Worm (Caenorhabditis elegans) whole organism, early embryonic: ENCODE data around the gene T04A8.18.

Source experiments
- B0310.2 ChIP-seq: sonication (generic microtip); optimal IDR thresholded peaks from 2 replicates; lab custom pipeline; 2016; ENCODE audit warnings: mild to moderate bottlenecking, missing genetic modification characterization, missing compliant biosample characterization
- F13C5.2 ChIP-seq: sonication (generic microtip); optimal IDR thresholded peaks from 2 replicates; lab custom pipeline; 2017; ENCODE audit warnings: mild to moderate bottlenecking, missing genetic modification characterization, inconsistent platforms, missing compliant biosample characterization
- aly-1 ChIP-seq: sonication (generic microtip); optimal IDR thresholded peaks from 2 replicates; lab custom pipeline; 2016; ENCODE audit warnings: missing genetic modification characterization, missing compliant biosample characterization
- ama-1 ChIP-seq: fragments of 150-350 bp; optimal IDR thresholded peaks from 2 replicates; lab custom pipeline; 2014
- ceh-13 ChIP-seq: fragments of 200-800 bp; sonication (Bioruptor generic); optimal IDR thresholded peaks from 2 replicates; lab custom pipeline; 2018; ENCODE audit warnings: mild to moderate bottlenecking, missing genetic modification characterization, missing compliant biosample characterization
- ceh-36 ChIP-seq: sonication (generic microtip); optimal IDR thresholded peaks from 2 replicates; lab custom pipeline; 2016; ENCODE audit warnings: missing genetic modification characterization, inconsistent platforms, missing compliant biosample characterization
- ets-7 ChIP-seq: sonication (generic microtip); optimal IDR thresholded peaks from 2 replicates; lab custom pipeline; 2016; ENCODE audit warnings: missing genotype, missing genetic modification characterization, missing compliant biosample characterization
- flt-1 ChIP-seq: fragments of 200-800 bp; sonication (Bioruptor generic); IDR thresholded peaks from 2 replicates; pipeline ENCODE4 v1.3.6; 2022; ENCODE audit warnings: missing genetic modification characterization, missing compliant biosample characterization
- hmbx-1 ChIP-seq: sonication (generic microtip); optimal IDR thresholded peaks from 2 replicates; lab custom pipeline; 2016; ENCODE audit warnings: mild to moderate bottlenecking, missing genetic modification characterization, missing compliant biosample characterization
- hmg-4 ChIP-seq: fragments of 200-800 bp; sonication (Bioruptor generic); optimal IDR thresholded peaks from 2 replicates; lab custom pipeline; 2018; ENCODE audit warnings: mild to moderate bottlenecking, missing genetic modification characterization, missing compliant biosample characterization
- hnd-1 ChIP-seq: sonication (generic microtip); optimal IDR thresholded peaks from 2 replicates; lab custom pipeline; 2016; ENCODE audit warnings: missing genetic modification characterization, missing compliant biosample characterization
- pes-1 ChIP-seq: fragments of 200-800 bp; sonication (Bioruptor generic); IDR thresholded peaks from 2 replicates; pipeline ENCODE4 v1.3.6; 2022; ENCODE audit warnings: missing genetic modification reagents, missing genetic modification characterization, missing compliant biosample characterization
- scrt-1 ChIP-seq: fragments of 200-800 bp; sonication (Bioruptor generic); IDR thresholded peaks from 2 replicates; pipeline ENCODE4 v1.3.6; 2022; ENCODE audit warnings: missing genetic modification characterization, missing compliant biosample characterization
- sea-1 ChIP-seq: fragments of 200-800 bp; sonication (Bioruptor generic); conservative IDR thresholded peaks from 2 replicates; pipeline ENCODE4 v1.3.6; 2022; ENCODE audit warnings: missing genetic modification characterization, missing compliant biosample characterization
- tbx-11 ChIP-seq: fragments of 200-800 bp; sonication (Bioruptor generic); IDR thresholded peaks from 2 replicates; pipeline ENCODE4 v1.3.6; 2022; ENCODE audit warnings: missing genetic modification characterization, missing compliant biosample characterization
- tbx-37 ChIP-seq: fragments of 200-800 bp; sonication (Bioruptor generic); conservative IDR thresholded peaks from 2 replicates; pipeline ENCODE4 v1.3.6; 2022; ENCODE audit warnings: missing genetic modification reagents, missing genetic modification characterization, missing compliant biosample characterization
- tra-4 ChIP-seq: sonication (generic microtip); optimal IDR thresholded peaks from 2 replicates; lab custom pipeline; 2017; ENCODE audit warnings: missing genetic modification characterization, missing compliant biosample characterization

Gene T04A8.18

ce11 chrIII:4720620-4721227 is 11.7 kb downstream of the T04A8.18 start, which contains the start of gene emb-5:
Gene emb-5, minus strand, starts transcription at chrIII:4720670.
- no peak for TF ChIP-seq hmg-4

DNA sequence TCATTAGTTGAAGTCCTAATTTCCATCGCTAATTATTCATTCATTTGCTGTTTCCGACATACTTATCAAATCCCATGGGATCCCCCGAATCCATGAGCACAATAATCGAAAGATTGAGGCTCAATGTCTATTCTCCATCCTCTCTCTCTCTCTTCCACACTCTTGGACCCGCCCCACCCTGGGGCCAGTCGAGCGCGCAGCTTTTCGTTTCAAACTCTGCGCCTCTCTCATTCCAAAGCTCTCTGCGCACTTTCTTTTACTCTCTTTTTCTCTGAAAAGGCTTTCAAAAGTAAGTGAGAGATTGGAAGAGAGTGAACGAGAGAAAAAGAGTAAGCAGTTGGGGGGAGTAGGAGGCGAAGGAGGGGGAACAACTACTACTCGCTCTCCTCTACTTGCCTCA is 12.7 kb downstream of the T04A8.18 start, which contains the start of gene acy-1:
TSS of gene acy-1 (plus strand) at position 346 of the 400 bp plus-strand sequence.
- TF ChIP-seq hmg-4 (peak; percentile 56), F13C5.2 (tag; lab: Kevin White, UChicago) (peak; percentile 11), ceh-36 (tag; lab: Kevin White, UChicago) (no peak)

- TF ChIP-seq hnd-1 (tag; lab: Kevin White, UChicago) = no peak
- TF ChIP-seq hmbx-1 = no peak
Measured at ce11 chrIII:4723922-4724321, 14.9 kb downstream of the T04A8.18 start.

DNA sequence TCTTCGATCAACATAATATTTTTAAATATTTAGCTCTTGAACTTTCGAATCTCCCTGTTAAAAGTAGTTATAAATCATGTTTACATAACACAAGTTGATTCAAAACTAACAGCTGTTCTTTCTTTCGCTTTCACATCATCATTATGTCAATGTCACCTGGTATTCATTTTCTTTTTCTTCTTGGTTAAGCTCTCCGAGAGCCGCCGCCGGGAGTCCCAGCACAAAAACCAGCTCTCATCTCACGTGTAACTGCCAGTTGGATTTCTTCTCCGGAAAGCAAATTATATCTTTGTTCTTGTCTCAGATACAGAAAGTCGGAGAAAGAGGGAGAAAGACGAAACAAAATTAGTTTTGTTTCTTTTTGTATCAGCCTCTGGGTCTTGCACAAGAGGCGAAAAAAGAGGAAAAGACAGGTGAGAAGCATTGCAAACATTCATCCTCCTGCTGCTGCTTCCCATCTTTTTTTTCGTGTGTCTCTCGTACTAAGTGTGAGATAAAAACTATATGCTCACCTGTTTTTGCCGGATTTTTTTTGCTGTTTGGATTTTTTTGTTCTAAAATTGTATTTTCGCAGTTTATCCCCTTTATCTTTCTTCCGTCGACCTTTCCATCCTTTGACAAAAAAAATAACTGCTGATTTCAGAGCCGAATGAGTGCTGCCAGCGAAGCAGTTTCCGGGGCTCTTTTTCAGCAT is 22.4 kb downstream of the T04A8.18 start, which contains the start of gene F17C8.3:
TSS of gene F17C8.3 (plus strand) at position 644 of the 694 bp plus-strand sequence.
- TF ChIP-seq pes-1 (GFP tag; lab: Robert Waterston, UW) (no peak), B0310.2 (no peak), scrt-1 (no peak), hmg-4 (no peak)

- TF ChIP-seq flt-1 (GFP tag; lab: Robert Waterston, UW) (no peak), tbx-11 (GFP tag; lab: Robert Waterston, UW) (no peak), ceh-13 (no peak), F13C5.2 (tag; lab: Kevin White, UChicago) (no peak), pes-1 (GFP tag; lab: Robert Waterston, UW) (no peak), tra-4 (tag; lab: Kevin White, UChicago) (no peak), hmg-4 (no peak), ets-7 (tag; lab: Kevin White, UChicago) (no peak), B0310.2 (no peak), ceh-36 (tag; lab: Kevin White, UChicago) (no peak), ama-1 (lab: Kevin White, UChicago) (no peak), aly-1 (tag; lab: Kevin White, UChicago) (no peak), hmbx-1 (no peak), hnd-1 (tag; lab: Kevin White, UChicago) (no peak), sea-1 (GFP tag; lab: Robert Waterston, UW) (no peak)
Measured at ce11 chrIII:4734056-4734455, 25.0 kb downstream of the T04A8.18 start, which contains the start of gene F17C8.9. Gene F17C8.9, plus strand, starts transcription at chrIII:4734356.

DNA sequence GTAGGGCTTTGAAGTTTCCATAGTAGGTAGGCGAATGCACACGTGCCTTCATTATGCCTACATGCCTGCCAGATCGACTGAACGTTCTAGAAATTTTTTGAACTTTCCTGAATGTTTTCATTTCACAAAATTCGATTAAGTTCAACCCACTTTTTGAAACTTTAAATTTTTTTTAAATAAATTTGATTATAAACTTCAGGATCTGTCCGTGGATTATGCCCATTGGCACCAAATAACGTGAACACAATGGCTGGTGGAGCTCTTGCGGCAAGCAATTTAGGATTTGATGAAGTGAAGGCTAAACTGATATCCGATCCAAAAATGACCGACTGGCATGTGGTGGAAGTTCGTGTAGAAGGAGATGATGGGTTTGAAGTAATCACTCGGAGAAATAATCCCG is 26.4 kb downstream of the T04A8.18 start, which contains the start of gene F17C8.7:
TSS of gene F17C8.7 (plus strand) at position 301 of the 400 bp plus-strand sequence.
- TF ChIP-seq pes-1 (GFP tag; lab: Robert Waterston, UW) (no peak), ama-1 (lab: Kevin White, UChicago) (no peak), hmbx-1 (no peak), ceh-36 (tag; lab: Kevin White, UChicago) (no peak), F13C5.2 (tag; lab: Kevin White, UChicago) (no peak), tbx-37 (GFP tag; lab: Robert Waterston, UW) (no peak), hmg-4 (no peak), scrt-1 (no peak), hnd-1 (tag; lab: Kevin White, UChicago) (no peak)

DNA sequence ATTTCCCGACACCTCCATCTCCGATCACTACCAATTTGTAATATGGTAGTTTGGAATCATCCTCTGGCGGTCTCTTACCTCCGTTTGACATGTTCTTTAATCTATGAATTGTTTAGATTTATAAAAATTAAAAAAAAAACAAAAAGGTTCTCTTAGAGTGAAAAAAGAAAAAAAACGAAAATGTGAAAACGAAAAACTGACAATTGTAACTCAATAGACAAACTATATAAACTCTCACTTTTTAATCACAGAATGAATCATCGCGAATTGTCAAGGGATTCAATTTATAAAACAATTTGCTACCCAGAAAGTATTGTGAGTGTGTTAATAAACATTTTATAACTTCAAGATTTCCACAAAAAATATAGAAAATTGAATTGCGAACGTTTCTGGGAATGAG is 31.0 kb downstream of the T04A8.18 start, which contains the start of gene ras-2:
TSS of gene ras-2 (minus strand) at position 101 of the 400 bp plus-strand sequence.
- TF ChIP-seq pes-1 (GFP tag; lab: Robert Waterston, UW) (no peak), B0310.2 (no peak), hnd-1 (tag; lab: Kevin White, UChicago) (no peak), ceh-36 (tag; lab: Kevin White, UChicago) (no peak), tbx-11 (GFP tag; lab: Robert Waterston, UW) (no peak)

ce11 chrIII:4740820-4741219 is 31.8 kb downstream of the T04A8.18 start:
- TF ChIP-seq sea-1 (GFP tag; lab: Robert Waterston, UW) (no peak), pes-1 (GFP tag; lab: Robert Waterston, UW) (no peak), aly-1 (tag; lab: Kevin White, UChicago) (no peak), hmbx-1 (no peak), F13C5.2 (tag; lab: Kevin White, UChicago) (no peak), ets-7 (tag; lab: Kevin White, UChicago) (no peak), tra-4 (tag; lab: Kevin White, UChicago) (no peak), scrt-1 (no peak), hmg-4 (no peak), tbx-11 (GFP tag; lab: Robert Waterston, UW) (no peak), ceh-36 (tag; lab: Kevin White, UChicago) (no peak), flt-1 (GFP tag; lab: Robert Waterston, UW) (no peak), hnd-1 (tag; lab: Kevin White, UChicago) (no peak), B0310.2 (no peak), ceh-13 (no peak)
